Worm (Caenorhabditis elegans) whole organism, young adult: ENCODE results near the gene spe-45.

Source experiments
- B0035.1 ChIP-seq: sonication (generic microtip); optimal IDR thresholded peaks from 2 replicates; lab custom pipeline; 2016; ENCODE audit warnings: missing genetic modification characterization, mild to moderate bottlenecking, missing compliant biosample characterization, missing genotype, missing genetic modification reagents
- B0261.1 ChIP-seq: sonication (generic microtip); optimal IDR thresholded peaks from 2 replicates; lab custom pipeline; 2016; ENCODE audit warnings: mild to moderate bottlenecking, missing genetic modification characterization, moderate library complexity, missing compliant biosample characterization
- B0336.3 ChIP-seq: fragments of 200-800 bp; sonication (Bioruptor generic); IDR thresholded peaks from 2 replicates; pipeline ENCODE4 v1.3.6; 2022; ENCODE audit warnings: missing genetic modification characterization, missing compliant biosample characterization
- F10E7.11 ChIP-seq: sonication (generic microtip); optimal IDR thresholded peaks from 2 replicates; lab custom pipeline; 2017; ENCODE audit warnings: mild to moderate bottlenecking, missing genetic modification characterization, moderate library complexity, missing compliant biosample characterization
- F23B12.7 ChIP-seq: sonication (generic microtip); optimal IDR thresholded peaks from 2 replicates; lab custom pipeline; 2017; ENCODE audit warnings: missing genetic modification characterization, mild to moderate bottlenecking, missing compliant biosample characterization, antibody characterized with exemption, moderate library complexity; ENCODE audit not compliant: insufficient read depth
- F39B2.1 ChIP-seq: fragments of 200-800 bp; sonication (Bioruptor generic); IDR thresholded peaks from 2 replicates; pipeline ENCODE4 v1.3.6; 2022; ENCODE audit warnings: missing genetic modification reagents, missing genetic modification characterization, missing compliant biosample characterization
- F49E8.2 ChIP-seq: sonication (generic microtip); optimal IDR thresholded peaks from 3 replicates; lab custom pipeline; 2017; ENCODE audit warnings: missing genetic modification characterization, mild to moderate bottlenecking, missing compliant biosample characterization, antibody characterized with exemption, moderate library complexity; ENCODE audit not compliant: insufficient read depth
- F57C9.4 ChIP-seq: sonication (generic microtip); optimal IDR thresholded peaks from 2 replicates; lab custom pipeline; 2017; ENCODE audit warnings: mild to moderate bottlenecking, missing genetic modification characterization, missing compliant biosample characterization
- Y53F4B.3 ChIP-seq: fragments of 200-800 bp; sonication (Bioruptor generic); IDR thresholded peaks from 2 replicates; pipeline ENCODE4 v1.3.6; 2022; ENCODE audit warnings: missing genetic modification reagents, missing genetic modification characterization, missing compliant biosample characterization
- Y79H2A.3 ChIP-seq: fragments of 200-800 bp; sonication (Bioruptor generic); conservative IDR thresholded peaks from 2 replicates; pipeline ENCODE4 v1.3.6; 2022; ENCODE audit warnings: missing genetic modification reagents, missing genetic modification characterization, missing compliant biosample characterization
- Y95B8A.8 ChIP-seq: fragments of 200-800 bp; sonication (Bioruptor generic); IDR thresholded peaks from 2 replicates; pipeline ENCODE4 v1.3.6; 2022; ENCODE audit warnings: missing genetic modification reagents, missing genetic modification characterization, missing compliant biosample characterization
- ZK185.1 ChIP-seq: sonication (generic microtip); optimal IDR thresholded peaks from 2 replicates; lab custom pipeline; 2016; ENCODE audit warnings: mild to moderate bottlenecking, missing genetic modification characterization, missing compliant biosample characterization; ENCODE audit not compliant: poor library complexity, severe bottlenecking
- attf-6 ChIP-seq: fragments of 200-800 bp; sonication (Bioruptor generic); IDR thresholded peaks from 2 replicates; pipeline ENCODE4 v1.3.6; 2022; ENCODE audit warnings: missing genetic modification reagents, missing genetic modification characterization, missing compliant biosample characterization
- cebp-2 ChIP-seq: fragments of 200-800 bp; sonication (Bioruptor generic); IDR thresholded peaks from 2 replicates; pipeline ENCODE4 v1.3.6; 2022; ENCODE audit warnings: missing genetic modification characterization, missing compliant biosample characterization
- ceh-100 ChIP-seq: fragments of 200-800 bp; sonication (Bioruptor generic); IDR thresholded peaks from 2 replicates; pipeline ENCODE4 v1.3.6; 2022; ENCODE audit warnings: missing genetic modification reagents, missing genetic modification characterization, missing compliant biosample characterization
- ceh-27 ChIP-seq: fragments of 200-800 bp; sonication (Bioruptor generic); optimal IDR thresholded peaks from 2 replicates; lab custom pipeline; 2018; ENCODE audit warnings: mild to moderate bottlenecking, missing genetic modification characterization, moderate library complexity, missing compliant biosample characterization
- ceh-58 ChIP-seq: fragments of 200-800 bp; sonication (Bioruptor generic); IDR thresholded peaks from 2 replicates; pipeline ENCODE4 v1.3.6; 2022; ENCODE audit warnings: missing genetic modification characterization, missing compliant biosample characterization
- ceh-91 ChIP-seq: fragments of 200-800 bp; sonication (Bioruptor generic); IDR thresholded peaks from 2 replicates; pipeline ENCODE4 v1.3.6; 2022; ENCODE audit warnings: missing genetic modification reagents, missing genetic modification characterization, missing compliant biosample characterization
- die-1 ChIP-seq: sonication (generic microtip); optimal IDR thresholded peaks from 2 replicates; lab custom pipeline; 2016; ENCODE audit warnings: missing genotype, mild to moderate bottlenecking, missing genetic modification characterization, missing compliant biosample characterization
- dox-1 ChIP-seq: fragments of 200-800 bp; sonication (Bioruptor generic); IDR thresholded peaks from 2 replicates; pipeline ENCODE4 v1.3.6; 2022; ENCODE audit warnings: missing genetic modification reagents, missing genetic modification characterization, missing compliant biosample characterization
- dpff-1 ChIP-seq: sonication (generic microtip); optimal IDR thresholded peaks from 2 replicates; lab custom pipeline; 2017; ENCODE audit warnings: mild to moderate bottlenecking, missing genetic modification characterization, missing compliant biosample characterization
- efl-1 ChIP-seq: fragments of 150-350 bp; optimal IDR thresholded peaks from 2 replicates; lab custom pipeline; 2014; ENCODE audit warnings: missing biosample characterization, missing genetic modification reagents, missing genetic modification characterization
- egl-18 ChIP-seq: fragments of 200-800 bp; sonication (Bioruptor generic); IDR thresholded peaks from 2 replicates; pipeline ENCODE4 v1.3.6; 2022; ENCODE audit warnings: missing genetic modification reagents, missing genetic modification characterization, missing compliant biosample characterization
- egl-44 ChIP-seq: fragments of 200-800 bp; sonication (Bioruptor generic); IDR thresholded peaks from 2 replicates; pipeline ENCODE4 v1.3.6; 2022; ENCODE audit warnings: missing genetic modification reagents, missing genetic modification characterization, missing compliant biosample characterization
- ekl-4 ChIP-seq: fragments of 200-800 bp; sonication (Bioruptor generic); IDR thresholded peaks from 2 replicates; pipeline ENCODE4 v1.3.6; 2022; ENCODE audit warnings: missing genetic modification reagents, missing genetic modification characterization, missing compliant biosample characterization
- him-1 ChIP-seq: sonication (generic microtip); optimal IDR thresholded peaks from 2 replicates; lab custom pipeline; 2016; ENCODE audit warnings: missing genotype, missing genetic modification reagents, missing genetic modification characterization, missing compliant biosample characterization
- hlh-26 ChIP-seq: fragments of 200-800 bp; sonication (Bioruptor generic); conservative IDR thresholded peaks from 2 replicates; pipeline ENCODE4 v1.3.6; 2022; ENCODE audit warnings: missing genetic modification reagents, missing genetic modification characterization, missing compliant biosample characterization
- hrde-1 ChIP-seq: sonication (generic microtip); optimal IDR thresholded peaks from 2 replicates; lab custom pipeline; 2016; ENCODE audit warnings: missing genetic modification characterization, mild to moderate bottlenecking, missing compliant biosample characterization, moderate library complexity, missing genotype, missing genetic modification reagents, borderline replicate concordance
- hsf-1 ChIP-seq: fragments of 200-800 bp; sonication (Bioruptor generic); IDR thresholded peaks from 2 replicates; pipeline ENCODE4 v1.3.6; 2022; ENCODE audit warnings: missing genetic modification reagents, missing genetic modification characterization, missing compliant biosample characterization
- lin-40 ChIP-seq: sonication (generic microtip); optimal IDR thresholded peaks from 2 replicates; lab custom pipeline; 2016; ENCODE audit warnings: missing genetic modification characterization, mild to moderate bottlenecking, missing compliant biosample characterization, missing genotype, missing genetic modification reagents
- lin-54 ChIP-seq: fragments of 200-800 bp; sonication (Bioruptor generic); optimal IDR thresholded peaks from 2 replicates; lab custom pipeline; 2018; ENCODE audit warnings: mild to moderate bottlenecking, missing genetic modification characterization, missing compliant biosample characterization
- lir-1 ChIP-seq: fragments of 200-800 bp; sonication (Bioruptor generic); conservative IDR thresholded peaks from 2 replicates; pipeline ENCODE4 v1.3.6; 2022; ENCODE audit warnings: missing genetic modification reagents, missing genetic modification characterization, missing compliant biosample characterization
- lsy-27 ChIP-seq: sonication (generic microtip); optimal IDR thresholded peaks from 2 replicates; lab custom pipeline; 2017; ENCODE audit warnings: missing genetic modification characterization, mild to moderate bottlenecking, missing compliant biosample characterization, antibody characterized with exemption, missing genotype, borderline replicate concordance; ENCODE audit not compliant: insufficient read depth
- madf-6 ChIP-seq: fragments of 200-800 bp; sonication (Bioruptor generic); IDR thresholded peaks from 2 replicates; pipeline ENCODE4 v1.3.6; 2022; ENCODE audit warnings: missing genetic modification reagents, missing genetic modification characterization, missing compliant biosample characterization
- madf-8 ChIP-seq: fragments of 200-800 bp; sonication (Bioruptor generic); conservative IDR thresholded peaks from 2 replicates; pipeline ENCODE4 v1.3.6; 2022; ENCODE audit warnings: missing genetic modification reagents, missing genetic modification characterization, missing compliant biosample characterization
- mel-28 ChIP-seq: sonication (generic microtip); optimal IDR thresholded peaks from 2 replicates; lab custom pipeline; 2016; ENCODE audit warnings: borderline replicate concordance, mild to moderate bottlenecking, missing genetic modification characterization, missing compliant biosample characterization
- mes-4 ChIP-seq: sonication (generic microtip); optimal IDR thresholded peaks from 2 replicates; lab custom pipeline; 2016; ENCODE audit warnings: missing genotype, missing genetic modification characterization, missing compliant biosample characterization
- nhr-80 ChIP-seq: sonication (generic microtip); optimal IDR thresholded peaks from 2 replicates; lab custom pipeline; 2016; ENCODE audit warnings: missing genetic modification characterization, missing compliant biosample characterization
- pbrm-1 ChIP-seq: fragments of 200-800 bp; sonication (Bioruptor generic); IDR thresholded peaks from 2 replicates; pipeline ENCODE4 v1.3.6; 2022; ENCODE audit warnings: missing genetic modification reagents, missing genetic modification characterization, missing compliant biosample characterization
- repo-1 ChIP-seq: sonication (generic microtip); optimal IDR thresholded peaks from 2 replicates; lab custom pipeline; 2017; ENCODE audit warnings: mild to moderate bottlenecking, missing genetic modification characterization, missing compliant biosample characterization
- snpc-3.4 ChIP-seq: sonication (generic microtip); optimal IDR thresholded peaks from 2 replicates; lab custom pipeline; 2017; ENCODE audit warnings: missing genetic modification characterization, mild to moderate bottlenecking, missing compliant biosample characterization, antibody characterized with exemption, moderate library complexity, missing genotype, missing genetic modification reagents
- snpc-4 ChIP-seq, 5 experiments: fragments of 150-350 bp in 1 of 5; sonication (generic microtip) in 4 of 5; optimal IDR thresholded peaks; 2 replicates each; lab custom pipeline; 2014 to 2018; ENCODE audit warnings: missing genetic modification characterization in 5 of 5, missing biosample characterization in 3 of 5, antibody characterized with exemption in 2 of 5, mild to moderate bottlenecking in 2 of 5, missing compliant biosample characterization in 2 of 5, missing genotype in 2 of 5, moderate library complexity in 2 of 5, missing genetic modification reagents in 1 of 5
- unc-130 ChIP-seq: sonication (generic microtip); optimal IDR thresholded peaks from 2 replicates; lab custom pipeline; 2016; ENCODE audit warnings: missing genetic modification reagents, missing genetic modification characterization, missing compliant biosample characterization
- unc-62 ChIP-seq: fragments of 150-350 bp; optimal IDR thresholded peaks from 2 replicates; lab custom pipeline; 2014; ENCODE audit warnings: missing biosample characterization, missing genetic modification reagents, missing genetic modification characterization
- zfh-2 ChIP-seq: fragments of 200-800 bp; sonication (Bioruptor generic); conservative IDR thresholded peaks from 2 replicates; pipeline ENCODE4 v1.3.6; 2022; ENCODE audit warnings: missing genetic modification reagents, missing genetic modification characterization, missing compliant biosample characterization
- zim-3 ChIP-seq: sonication (generic microtip); optimal IDR thresholded peaks from 2 replicates; lab custom pipeline; 2017; ENCODE audit warnings: mild to moderate bottlenecking, missing genetic modification characterization, moderate library complexity, missing compliant biosample characterization

Gene spe-45

ce11 chrIV:12360742-12361195 lies 29.1 kb downstream of the spe-45 start, which contains the start of gene sec-24.2 (continued):
- no peak for TF ChIP-seq unc-130 (GFP tag; lab: Kevin White, UChicago)
- peak; percentile 24; the same call in 1 of the 2 replicates for TF ChIP-seq dox-1 (GFP tag; lab: Robert Waterston, UW)
- TF ChIP-seq lsy-27: no peak
- no peak for TF ChIP-seq ekl-4 (GFP tag; lab: Robert Waterston, UW)
- TF ChIP-seq ceh-100: no peak
- peak; percentile 55; the same call in 1 of the 2 replicates for TF ChIP-seq madf-8
- no peak for TF ChIP-seq F49E8.2 (tag; lab: Kevin White, UChicago)
- no peak for TF ChIP-seq die-1
- TF ChIP-seq ceh-58 (GFP tag; lab: Robert Waterston, UW): no peak
- no peak for TF ChIP-seq F10E7.11 (tag; lab: Kevin White, UChicago)
- no peak for TF ChIP-seq B0035.1 (tag; lab: Kevin White, UChicago)
- TF ChIP-seq hsf-1 (GFP tag; lab: Robert Waterston, UW): no peak
- no peak for TF ChIP-seq ZK185.1 (tag; lab: Kevin White, UChicago)
- TF ChIP-seq zim-3 (tag; lab: Kevin White, UChicago): no peak
- no peak for TF ChIP-seq nhr-80 (tag; lab: Kevin White, UChicago)
- TF ChIP-seq him-1 (tag; lab: Kevin White, UChicago): no peak
- no peak for TF ChIP-seq zfh-2
- 0 out of 2 replicates have a peak, but pooled peaks have one; percentile 22 for TF ChIP-seq Y95B8A.8 (GFP tag; lab: Robert Waterston, UW)
- TF ChIP-seq egl-18 (GFP tag; lab: Robert Waterston, UW): no peak
- peak; percentile 58 for TF ChIP-seq ceh-91 (GFP tag; lab: Robert Waterston, UW)
- no peak for TF ChIP-seq repo-1 (tag; lab: Kevin White, UChicago)
- no peak for TF ChIP-seq lin-54 (GFP tag; lab: Kevin White, UChicago)
- no peak for TF ChIP-seq snpc-3.4 (tag; lab: Kevin White, UChicago)
- TF ChIP-seq unc-62 (GFP tag; lab: Kevin White, UChicago): no peak
- TF ChIP-seq efl-1 (GFP tag; lab: Kevin White, UChicago): peak; percentile 82
- no peak for TF ChIP-seq dpff-1 (tag; lab: Kevin White, UChicago)
- TF ChIP-seq F57C9.4: no peak
- TF ChIP-seq Y79H2A.3 (GFP tag; lab: Robert Waterston, UW): no peak
- TF ChIP-seq hrde-1 (tag; lab: Kevin White, UChicago): no peak
- TF ChIP-seq mes-4 (tag; lab: Kevin White, UChicago): no peak
- TF ChIP-seq lir-1 (GFP tag; lab: Robert Waterston, UW): no peak
- no peak for TF ChIP-seq mel-28
- no peak for TF ChIP-seq Y53F4B.3 (GFP tag; lab: Robert Waterston, UW)
- no peak for TF ChIP-seq B0261.1
- peak; percentile 86 for TF ChIP-seq madf-6 (GFP tag; lab: Robert Waterston, UW)
- no peak for TF ChIP-seq ceh-27
- TF ChIP-seq pbrm-1 (GFP tag; lab: Robert Waterston, UW): no peak
- TF ChIP-seq attf-6: 0 out of 2 replicates have a peak, but pooled peaks have one; percentile 25
- TF ChIP-seq B0336.3: no peak
- no peak for TF ChIP-seq lin-40 (tag; lab: Kevin White, UChicago)
- no peak for TF ChIP-seq F23B12.7
- no peak for TF ChIP-seq hlh-26 (GFP tag; lab: Robert Waterston, UW)
- TF ChIP-seq egl-44 (GFP tag; lab: Robert Waterston, UW): no peak
- no peak for TF ChIP-seq cebp-2 (GFP tag; lab: Robert Waterston, UW)
- no peak for TF ChIP-seq F39B2.1 (GFP tag; lab: Robert Waterston, UW)
- TF ChIP-seq snpc-4 (GFP tag; optimal IDR thresholded peaks at IDR 0.05; lab: Kevin White, UChicago): no peak
- TF ChIP-seq snpc-4 (tag; optimal IDR thresholded peaks at IDR 0.05; lab: Kevin White, UChicago): no peak
